Worm (Caenorhabditis elegans): ENCODE results near the gene C25E10.17.

Gene C25E10.17

DNA sequence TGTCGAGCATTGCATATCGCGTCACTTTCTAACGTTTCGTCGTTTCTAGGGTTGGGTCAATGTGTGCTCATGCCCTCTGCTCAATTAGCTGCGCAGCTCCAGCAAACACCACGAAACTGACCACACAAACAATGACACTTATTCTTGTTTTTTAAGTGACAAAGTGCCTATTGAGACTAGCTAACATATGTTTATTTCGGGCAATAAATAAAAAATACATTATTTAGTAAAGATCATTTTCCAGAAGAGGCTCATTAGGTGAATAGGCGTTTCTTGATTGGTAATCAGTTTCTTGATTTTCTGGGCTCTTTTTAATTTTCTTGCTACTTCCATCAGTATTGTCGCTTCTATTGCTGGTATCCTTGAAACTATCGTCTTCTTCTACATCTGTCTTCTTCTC is 22.3 kb upstream of the C25E10.17 start, which contains the start of gene T27E4.5:
TSS of gene T27E4.5 (minus strand) at position 101 of the 400 bp plus-strand sequence.
- TF ChIP-seq npax-4 (tag; optimal IDR thresholded peaks at IDR 0.05) (no peak), ceh-6 (GFP tag; optimal IDR thresholded peaks at IDR 0.05) (no peak), C38D4.7 (GFP tag; optimal IDR thresholded peaks at IDR 0.05) (no peak), sdc-2 (tag; optimal IDR thresholded peaks at IDR 0.05) (no peak), sox-4 (tag; optimal IDR thresholded peaks at IDR 0.05) (no peak), unc-3 (GFP tag; conservative IDR thresholded peaks at IDR 0.05) (no peak), unc-3 (tag; optimal IDR thresholded peaks at IDR 0.05) (no peak), ceh-9 (tag; optimal IDR thresholded peaks at IDR 0.05) (no peak), hlh-30 (tag; optimal IDR thresholded peaks at IDR 0.05; ENCODE audit: insufficient read depth) (no peak), elt-4 (tag; optimal IDR thresholded peaks at IDR 0.05) (no peak), ceh-14 (tag; optimal IDR thresholded peaks at IDR 0.05) (no peak)

ce11 chrV:9067678-9068077 is 20.3 kb upstream of the C25E10.17 start, which contains the start of gene fip-2:
TSS of gene fip-2 (plus strand) at chrV:9067978.
- TF ChIP-seq ceh-2 (tag; optimal IDR thresholded peaks at IDR 0.05) (no peak), T23F11.4 (GFP tag; optimal IDR thresholded peaks at IDR 0.05) (no peak), hlh-8 (tag; optimal IDR thresholded peaks at IDR 0.05) (no peak), pag-3 (tag; optimal IDR thresholded peaks at IDR 0.05; ENCODE audit: borderline replicate concordance) (no peak), ztf-16 (tag; optimal IDR thresholded peaks at IDR 0.05) (no peak), K09A11.1 (tag; optimal IDR thresholded peaks at IDR 0.05; ENCODE audit: insufficient read depth) (no peak), lim-6 (tag; optimal IDR thresholded peaks at IDR 0.05) (no peak), K02D7.2 (tag; optimal IDR thresholded peaks at IDR 0.05) (no peak), C08G9.2 (tag; optimal IDR thresholded peaks at IDR 0.05) (no peak), ceh-6 (GFP tag; optimal IDR thresholded peaks at IDR 0.05) (no peak), tbx-2 (tag; optimal IDR thresholded peaks at IDR 0.05) (no peak), nhr-232 (tag; optimal IDR thresholded peaks at IDR 0.05) (no peak), unc-86 (tag; optimal IDR thresholded peaks at IDR 0.05) (no peak), fkh-10 (GFP tag; optimal IDR thresholded peaks at IDR 0.05) (no peak), ceh-24 (tag; optimal IDR thresholded peaks at IDR 0.05) (no peak)

DNA sequence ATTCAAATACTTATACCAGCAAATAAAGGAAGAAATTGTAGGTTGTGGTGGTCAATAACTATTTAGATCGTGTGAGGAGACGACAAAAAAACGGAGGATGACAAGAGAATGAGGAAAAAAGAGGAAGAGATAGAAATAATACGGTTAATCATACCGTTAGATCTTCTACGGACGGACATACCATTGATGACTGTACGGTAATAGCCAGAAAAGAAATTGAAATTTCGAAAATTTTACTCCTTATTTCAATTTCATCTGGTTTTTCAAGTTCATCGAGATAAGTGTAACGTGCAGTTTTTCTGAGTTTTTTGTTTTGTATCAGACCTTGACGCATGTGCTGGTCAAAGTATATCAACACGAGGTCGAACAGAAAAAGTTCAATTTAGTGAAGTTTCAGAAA is 18.5 kb upstream of the C25E10.17 start:
- TF ChIP-seq pqm-1 (tag; optimal IDR thresholded peaks at IDR 0.05) (no peak), elt-4 (tag; optimal IDR thresholded peaks at IDR 0.05) (no peak), tbx-2 (tag; optimal IDR thresholded peaks at IDR 0.05) (no peak), K02D7.2 (tag; optimal IDR thresholded peaks at IDR 0.05) (no peak), Y22D7AL.16 (tag; optimal IDR thresholded peaks at IDR 0.05) (no peak), ceh-19 (GFP tag; optimal IDR thresholded peaks at IDR 0.05) (no peak)

- TF ChIP-seq ceh-34 (tag; optimal IDR thresholded peaks at IDR 0.05) (no peak), tbx-2 (tag; optimal IDR thresholded peaks at IDR 0.05) (no peak), ref-2 (tag; optimal IDR thresholded peaks at IDR 0.05) (no peak), rnt-1 (tag; optimal IDR thresholded peaks at IDR 0.05) (no peak), hlh-15 (tag; optimal IDR thresholded peaks at IDR 0.05) (no peak), ceh-18 (tag; optimal IDR thresholded peaks at IDR 0.05) (no peak)
These were observed 17.6 kb upstream of the C25E10.17 start for ce11 chrV:9065001-9065400.

ce11 chrV:9063134-9063533 is 15.7 kb upstream of the C25E10.17 start:
- TF ChIP-seq pha-2 (tag; optimal IDR thresholded peaks at IDR 0.05): no peak
- no peak for TF ChIP-seq pag-3 (tag; optimal IDR thresholded peaks at IDR 0.05; ENCODE audit: borderline replicate concordance)
- no peak for TF ChIP-seq pros-1 (tag; optimal IDR thresholded peaks at IDR 0.05)
- TF ChIP-seq ceh-22 (tag; optimal IDR thresholded peaks at IDR 0.05): no peak
- TF ChIP-seq nhr-232 (tag; optimal IDR thresholded peaks at IDR 0.05): no peak
- TF ChIP-seq sox-4 (tag; optimal IDR thresholded peaks at IDR 0.05): no peak
- no peak for TF ChIP-seq pax-1 (tag; optimal IDR thresholded peaks at IDR 0.05)
- no peak for TF ChIP-seq ceh-2 (tag; optimal IDR thresholded peaks at IDR 0.05)
- TF ChIP-seq che-1 (tag; optimal IDR thresholded peaks at IDR 0.05): no peak
- TF ChIP-seq unc-55 (GFP tag; optimal IDR thresholded peaks at IDR 0.05): no peak

Data from whole organism, late embryonic.